Fruit fly (Drosophila melanogaster) whole organism, adult: ENCODE results near the gene PAN3.

Experiments
- CG14711 ChIP-seq: fragments of 200-800 bp; sonication (Bioruptor generic); optimal IDR thresholded peaks from 2 replicates; lab custom pipeline; 2018; ENCODE audit warnings: missing biosample characterization, mild to moderate bottlenecking, missing genetic modification characterization, moderate library complexity
- CG1620 ChIP-seq: fragments of 200-800 bp; sonication (Bioruptor generic); optimal IDR thresholded peaks from 2 replicates; lab custom pipeline; 2016; ENCODE audit warnings: missing biosample characterization, missing genetic modification characterization
- CG33017 ChIP-seq: fragments of 200-800 bp; sonication (Bioruptor generic); optimal IDR thresholded peaks from 2 replicates; lab custom pipeline; 2018; ENCODE audit warnings: missing biosample characterization, mild to moderate bottlenecking, missing genetic modification characterization, moderate library complexity
- CG5204 ChIP-seq: fragments of 200-800 bp; sonication (Bioruptor generic); optimal IDR thresholded peaks from 2 replicates; lab custom pipeline; 2016; ENCODE audit warnings: missing biosample characterization, missing genetic modification characterization
- CG7045 ChIP-seq: fragments of 200-800 bp; sonication (Bioruptor generic); optimal IDR thresholded peaks from 2 replicates; lab custom pipeline; 2017; ENCODE audit warnings: missing biosample characterization, mild to moderate bottlenecking, missing genetic modification characterization
- Crg-1 ChIP-seq: fragments of 200-800 bp; sonication (Bioruptor generic); optimal IDR thresholded peaks from 2 replicates; lab custom pipeline; 2016; ENCODE audit warnings: missing biosample characterization, missing genetic modification characterization
- Hr96 ChIP-seq: fragments of 200-800 bp; sonication (Bioruptor generic); optimal IDR thresholded peaks from 2 replicates; lab custom pipeline; 2016; ENCODE audit warnings: missing biosample characterization, missing genetic modification characterization
- Mnt ChIP-seq: fragments of 200-800 bp; sonication (Bioruptor generic); optimal IDR thresholded peaks from 2 replicates; lab custom pipeline; 2016; ENCODE audit warnings: missing biosample characterization, mild to moderate bottlenecking, missing genetic modification characterization
- bab1 ChIP-seq: fragments of 200-800 bp; sonication (Bioruptor generic); optimal IDR thresholded peaks from 3 replicates; lab custom pipeline; 2019; ENCODE audit warnings: missing biosample characterization, mild to moderate bottlenecking, missing genetic modification characterization, moderate library complexity
- ovo ChIP-seq: fragments of 200-800 bp; sonication (Bioruptor generic); optimal IDR thresholded peaks from 2 replicates; lab custom pipeline; 2016; ENCODE audit warnings: missing biosample characterization, missing genetic modification characterization
- pad ChIP-seq: fragments of 200-800 bp; sonication (Bioruptor generic); optimal IDR thresholded peaks from 3 replicates; lab custom pipeline; 2017; ENCODE audit warnings: missing biosample characterization, missing genetic modification characterization, mild to moderate bottlenecking, moderate library complexity, missing genetic modification reagents
- tj ChIP-seq: fragments of 200-800 bp; sonication (Bioruptor generic); optimal IDR thresholded peaks from 3 replicates; lab custom pipeline; 2017; ENCODE audit warnings: missing biosample characterization, mild to moderate bottlenecking, missing genetic modification characterization, moderate library complexity
- toe ChIP-seq: fragments of 200-800 bp; sonication (Bioruptor generic); optimal IDR thresholded peaks from 2 replicates; lab custom pipeline; 2016; ENCODE audit warnings: missing biosample characterization, missing genetic modification characterization

DNA sequence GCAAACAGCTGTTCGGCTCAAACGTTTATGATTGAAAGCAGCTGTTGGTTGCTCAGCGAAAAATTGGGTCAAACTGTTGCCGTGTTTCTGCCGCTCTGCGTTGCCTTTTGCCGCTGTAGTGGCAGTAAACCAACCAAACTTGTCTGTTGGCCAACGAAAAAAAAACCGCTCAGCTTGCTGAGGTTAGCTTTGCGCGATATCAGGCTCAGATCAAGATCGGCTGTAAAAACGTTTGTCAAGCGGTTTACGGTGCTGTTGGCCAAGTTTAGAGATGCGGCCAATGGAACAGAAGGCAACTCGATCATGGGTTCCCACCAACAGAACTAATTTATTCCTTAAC lies 8.2 kb downstream of the PAN3 start:
- no peak for TF ChIP-seq CG1620 (GFP tag; lab: Kevin White, UChicago)
- TF ChIP-seq CG33017 (tag; lab: Kevin White, UChicago), result no peak
- no peak for TF ChIP-seq CG5204 (GFP tag; lab: Kevin White, UChicago)
- TF ChIP-seq ovo (GFP tag; lab: Kevin White, UChicago), result no peak
- no peak for TF ChIP-seq tj (GFP tag; lab: Kevin White, UChicago)
- no peak for TF ChIP-seq Mnt (GFP tag; lab: Kevin White, UChicago)
- TF ChIP-seq CG7045 (GFP tag; lab: Kevin White, UChicago), result no peak
- no peak for TF ChIP-seq bab1 (GFP tag; lab: Kevin White, UChicago)
- no peak for TF ChIP-seq CG14711 (tag; lab: Kevin White, UChicago)
- no peak for TF ChIP-seq Crg-1 (GFP tag; lab: Kevin White, UChicago)
- no peak for TF ChIP-seq pad (GFP tag; lab: Kevin White, UChicago)
- no peak for TF ChIP-seq Hr96 (GFP tag; lab: Kevin White, UChicago)
- no peak for TF ChIP-seq toe (GFP tag; lab: Kevin White, UChicago)
